Worm (Caenorhabditis elegans): Measurements from ENCODE around the gene cpr-3.
"Not testable (repeated sequence)": the region's sequence is repeated elsewhere in the genome, so short reads cannot be mapped to it uniquely, and the experiment has no call there.

The cpr-3 gene

DNA sequence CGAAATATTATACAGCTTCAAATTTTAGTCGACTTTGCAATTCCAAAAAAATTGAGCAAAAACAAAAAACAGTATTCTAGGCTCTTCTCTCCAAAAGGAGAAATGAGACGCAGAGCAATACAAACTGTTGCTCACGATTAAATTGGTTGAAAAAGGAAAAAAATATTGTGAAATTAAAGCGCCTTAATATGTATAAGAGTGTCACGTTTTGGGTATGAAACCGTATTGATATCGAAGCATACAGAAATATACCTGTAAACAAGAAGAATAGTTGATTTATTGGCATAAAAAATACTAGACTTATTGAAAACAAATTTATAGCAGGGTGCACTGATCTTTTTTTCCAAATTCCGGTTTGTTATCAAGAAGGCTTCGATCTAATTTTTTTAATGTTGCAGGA, 32.7 kb downstream of the cpr-3 start, which contains the start of gene M01B2.13:
Gene M01B2.13 (minus strand): TSS at position 101 of the 400 bp plus-strand sequence.
- TF ChIP-seq klf-2 (GFP tag; conservative IDR thresholded peaks at IDR 0.05) (no peak), tab-1 (GFP tag; IDR thresholded peaks at IDR 0.05) (no peak), flt-1 (GFP tag; IDR thresholded peaks at IDR 0.05) (no peak), med-1 (GFP tag; optimal IDR thresholded peaks at IDR 0.05; ENCODE audit: insufficient read depth) (no peak), ztf-29 (GFP tag; IDR thresholded peaks at IDR 0.05) (no peak), ref-1 (GFP tag; conservative IDR thresholded peaks at IDR 0.05) (no peak), ztf-23 (GFP tag; IDR thresholded peaks at IDR 0.05) (no peak), cog-1 (tag; optimal IDR thresholded peaks at IDR 0.05) (no peak), T22C8.4 (GFP tag; IDR thresholded peaks at IDR 0.05) (no peak)

DNA sequence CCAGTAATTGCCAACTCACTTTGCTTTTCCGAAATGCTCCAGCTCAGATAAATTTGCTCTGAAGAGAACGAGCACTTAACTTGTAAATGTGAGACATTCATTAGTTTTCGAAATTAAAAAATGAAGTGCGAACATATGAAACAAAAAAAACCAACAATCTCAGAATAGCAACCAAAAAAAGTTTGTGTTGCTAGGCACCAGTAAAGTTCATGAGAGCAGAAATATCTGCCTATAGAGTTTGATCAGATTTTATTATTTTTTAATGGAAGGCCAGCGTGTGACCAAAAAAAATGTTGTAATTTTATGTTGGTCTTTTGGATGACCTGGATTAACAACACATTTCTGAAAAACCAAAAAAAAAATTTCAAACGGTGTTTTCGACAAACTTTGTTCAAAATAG, 34.4 kb downstream of the cpr-3 start, which contains the start of gene M01B2.12:
Gene M01B2.12 (minus strand): TSS at position 101 of the 400 bp plus-strand sequence.
- TF ChIP-seq tab-1 (GFP tag; IDR thresholded peaks at IDR 0.05) (no peak), ztf-29 (GFP tag; IDR thresholded peaks at IDR 0.05) (no peak), klf-2 (GFP tag; conservative IDR thresholded peaks at IDR 0.05) (no peak), T22C8.4 (GFP tag; IDR thresholded peaks at IDR 0.05) (no peak), med-1 (GFP tag; optimal IDR thresholded peaks at IDR 0.05; ENCODE audit: insufficient read depth) (no peak), flt-1 (GFP tag; IDR thresholded peaks at IDR 0.05) (no peak), ztf-23 (GFP tag; IDR thresholded peaks at IDR 0.05) (no peak), cog-1 (tag; optimal IDR thresholded peaks at IDR 0.05) (no peak), ref-1 (GFP tag; conservative IDR thresholded peaks at IDR 0.05) (no peak)

DNA sequence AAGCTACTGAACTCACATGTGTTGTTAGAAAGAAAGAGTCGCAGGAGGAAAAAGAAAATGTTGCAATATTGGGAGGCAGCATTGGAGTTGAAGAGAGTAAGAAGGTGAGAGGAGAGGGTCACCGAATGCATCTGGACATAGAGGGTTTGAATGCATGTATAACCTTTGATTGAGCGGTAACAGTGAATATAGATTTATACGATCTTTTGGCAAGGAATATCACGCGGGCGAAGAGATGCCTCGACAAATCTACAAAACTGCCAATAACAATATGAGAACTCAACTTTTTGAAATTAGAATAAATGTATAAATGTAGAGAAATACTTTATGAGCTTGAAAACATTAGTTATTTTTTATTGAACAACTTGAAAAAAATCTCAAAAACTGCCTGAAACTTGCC, 36.2 kb downstream of the cpr-3 start, which contains the start of gene M01B2.10:
Gene M01B2.10 (minus strand): TSS at position 101 of the 400 bp plus-strand sequence.
- not testable (repeated sequence) for TF ChIP-seq tab-1 (GFP tag; IDR thresholded peaks at IDR 0.05); ref-1 (GFP tag; conservative IDR thresholded peaks at IDR 0.05); T22C8.4 (GFP tag; IDR thresholded peaks at IDR 0.05)

DNA sequence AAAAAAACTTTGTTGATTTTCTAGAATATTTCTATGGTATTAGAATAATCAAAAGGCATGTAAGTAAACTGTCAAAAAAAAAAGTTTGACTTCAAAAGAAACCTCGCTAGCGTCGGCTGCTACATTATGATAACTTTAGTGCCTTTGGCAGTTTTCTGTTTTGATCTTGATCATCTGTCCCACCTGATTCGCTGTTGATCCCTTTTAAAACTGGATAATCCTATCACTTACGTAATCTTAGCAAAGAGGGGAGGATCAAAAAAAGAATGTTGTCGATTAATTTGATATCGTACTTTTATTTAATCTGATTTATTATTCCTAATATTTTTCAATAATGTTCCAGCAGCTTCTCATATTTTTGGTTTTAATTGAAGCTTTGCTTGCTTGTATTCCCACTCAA, 38.6 kb downstream of the cpr-3 start, which contains the start of gene M01B2.8:
Gene M01B2.8 (plus strand): TSS at position 301 of the 400 bp plus-strand sequence.
- TF ChIP-seq klf-2 (GFP tag; conservative IDR thresholded peaks at IDR 0.05) (no peak), flt-1 (GFP tag; IDR thresholded peaks at IDR 0.05) (no peak), ztf-23 (GFP tag; IDR thresholded peaks at IDR 0.05) (no peak), tab-1 (GFP tag; IDR thresholded peaks at IDR 0.05) (no peak), T22C8.4 (GFP tag; IDR thresholded peaks at IDR 0.05) (no peak), ztf-29 (GFP tag; IDR thresholded peaks at IDR 0.05) (no peak), ref-1 (GFP tag; conservative IDR thresholded peaks at IDR 0.05) (no peak), med-1 (GFP tag; optimal IDR thresholded peaks at IDR 0.05; ENCODE audit: insufficient read depth) (no peak), cog-1 (tag; optimal IDR thresholded peaks at IDR 0.05) (no peak)

DNA sequence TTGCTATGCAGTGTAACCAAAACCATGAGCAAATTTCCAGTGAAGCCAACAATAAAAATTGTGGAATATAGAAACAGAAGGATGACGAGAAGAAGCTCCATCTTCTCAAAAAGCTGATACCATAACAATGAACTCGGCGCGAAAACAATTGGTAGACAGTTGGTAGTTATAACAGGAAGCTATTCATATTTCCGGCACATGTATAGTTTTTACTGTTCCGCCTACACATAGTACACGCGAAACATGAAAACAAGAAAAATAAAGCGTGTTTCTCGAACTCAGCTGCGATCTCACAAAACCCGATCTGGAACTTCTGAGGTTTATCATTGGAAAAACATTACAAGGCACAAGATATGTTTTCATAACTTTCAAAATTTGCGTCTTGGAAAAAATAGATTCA, 39.5 kb downstream of the cpr-3 start, which contains the start of gene srsx-37:
Gene srsx-37 (minus strand): TSS at position 101 of the 400 bp plus-strand sequence.
- no peak for TF ChIP-seq med-1 (GFP tag; optimal IDR thresholded peaks at IDR 0.05; ENCODE audit: insufficient read depth)
- TF ChIP-seq cog-1 (tag; optimal IDR thresholded peaks at IDR 0.05) = no peak
- TF ChIP-seq tab-1 (GFP tag; IDR thresholded peaks at IDR 0.05) = no peak
- no peak for TF ChIP-seq ztf-29 (GFP tag; IDR thresholded peaks at IDR 0.05)
- no peak for TF ChIP-seq ref-1 (GFP tag; conservative IDR thresholded peaks at IDR 0.05)
- TF ChIP-seq T22C8.4 (GFP tag; IDR thresholded peaks at IDR 0.05) = no peak
- no peak for TF ChIP-seq klf-2 (GFP tag; conservative IDR thresholded peaks at IDR 0.05)
- TF ChIP-seq flt-1 (GFP tag; IDR thresholded peaks at IDR 0.05) = no peak
- TF ChIP-seq ztf-23 (GFP tag; IDR thresholded peaks at IDR 0.05) = no peak

DNA sequence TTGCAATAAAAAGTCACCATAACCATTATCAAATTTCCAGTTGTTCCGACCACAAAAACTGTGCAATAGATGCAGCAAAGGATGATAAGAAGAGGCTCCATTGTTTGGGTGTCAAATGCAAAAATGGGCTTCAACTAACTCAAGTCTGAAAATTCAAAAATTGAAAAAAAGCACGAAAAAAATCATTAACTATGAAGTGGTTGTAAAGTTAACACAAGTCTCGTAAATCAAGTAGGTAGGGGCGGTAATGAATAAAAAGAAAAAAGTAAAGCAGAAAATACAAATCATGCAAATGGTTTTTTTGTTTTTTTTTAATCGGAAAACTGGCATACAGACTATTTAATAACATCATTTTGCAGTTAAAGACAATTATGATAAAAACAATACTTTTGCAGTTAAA, 41.8 kb downstream of the cpr-3 start, which contains the start of gene srsx-39:
Gene srsx-39 (minus strand): TSS at position 101 of the 400 bp plus-strand sequence.
- TF ChIP-seq tab-1 (GFP tag; IDR thresholded peaks at IDR 0.05); cog-1 (tag; optimal IDR thresholded peaks at IDR 0.05); ref-1 (GFP tag; conservative IDR thresholded peaks at IDR 0.05): not testable (repeated sequence)

DNA sequence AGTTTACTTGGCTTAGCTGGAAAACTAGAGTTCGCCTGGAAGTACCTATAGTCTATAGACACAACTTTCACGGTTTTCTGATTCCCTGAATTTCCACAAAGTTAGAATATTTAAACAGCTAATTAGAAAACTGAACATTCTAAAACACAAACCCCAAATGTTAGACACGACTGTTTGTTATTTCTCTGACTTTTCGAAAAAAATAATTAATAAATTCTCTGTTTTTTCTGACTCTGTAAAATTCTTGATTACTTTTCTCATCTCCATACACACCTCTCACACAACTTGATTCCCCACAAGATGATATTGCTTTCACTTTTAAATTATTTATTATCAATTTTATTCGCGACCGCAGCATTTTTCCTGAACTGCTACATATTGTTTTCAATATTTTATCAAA, 45.0 kb downstream of the cpr-3 start, which contains the start of gene srbc-75:
Gene srbc-75 (plus strand): TSS at position 301 of the 400 bp plus-strand sequence.
- no peak for TF ChIP-seq ref-1 (GFP tag; conservative IDR thresholded peaks at IDR 0.05)
- no peak for TF ChIP-seq cog-1 (tag; optimal IDR thresholded peaks at IDR 0.05)
- no peak for TF ChIP-seq tab-1 (GFP tag; IDR thresholded peaks at IDR 0.05)

DNA sequence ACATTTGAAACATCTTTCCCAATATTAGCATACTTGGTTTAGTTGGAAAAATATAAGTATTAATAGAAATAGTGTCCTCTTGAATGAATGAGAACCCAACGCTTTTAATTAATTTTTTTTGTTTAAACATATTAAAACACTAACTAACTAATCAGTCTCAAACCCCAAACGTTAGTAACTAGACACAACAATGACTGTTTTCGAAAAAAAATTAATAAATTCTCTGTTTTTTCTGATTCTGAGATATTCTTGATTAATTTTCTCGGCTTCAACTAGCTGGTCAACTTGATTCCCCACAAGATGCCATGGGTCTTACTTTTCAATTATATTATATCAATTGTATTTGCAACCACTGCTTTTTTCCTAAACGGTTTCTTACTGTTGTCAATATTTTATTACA, 46.4 kb downstream of the cpr-3 start, which contains the start of gene srbc-76:
Gene srbc-76 (plus strand): TSS at position 301 of the 400 bp plus-strand sequence.
- TF ChIP-seq flt-1 (GFP tag; IDR thresholded peaks at IDR 0.05) (no peak), ref-1 (GFP tag; conservative IDR thresholded peaks at IDR 0.05) (no peak), med-1 (GFP tag; optimal IDR thresholded peaks at IDR 0.05; ENCODE audit: insufficient read depth) (no peak)

DNA sequence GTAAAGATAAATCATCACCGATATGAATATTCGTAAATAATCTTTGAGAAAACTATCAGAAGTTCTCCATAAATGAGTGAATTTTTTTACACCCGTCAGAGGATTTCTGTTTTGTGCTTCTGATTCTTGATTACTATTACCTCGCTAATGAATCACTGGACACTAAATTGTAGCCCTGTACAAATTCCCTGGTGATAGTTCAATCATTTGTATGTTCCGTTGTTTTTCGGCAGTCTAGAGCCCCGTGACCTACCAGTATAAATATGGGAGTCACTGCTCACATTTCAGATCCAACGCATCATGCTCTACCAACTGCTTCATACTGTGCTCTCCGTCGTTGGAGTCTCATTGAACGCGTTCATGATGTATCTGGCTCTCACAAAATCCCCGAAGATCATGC, 48.2 kb downstream of the cpr-3 start, which contains the start of gene srd-28:
Gene srd-28 (plus strand): TSS at position 301 of the 400 bp plus-strand sequence.
- not testable (repeated sequence) for TF ChIP-seq ztf-29 (GFP tag; IDR thresholded peaks at IDR 0.05); tab-1 (GFP tag; IDR thresholded peaks at IDR 0.05); ref-1 (GFP tag; conservative IDR thresholded peaks at IDR 0.05)

All from whole organism, midembryonic.